Fruit fly (Drosophila melanogaster) whole organism, embryonic: Measurements from ENCODE around the gene Cka.

Experiments
- BEAF-32 ChIP-seq: fragments of 200-800 bp; sonication (Bioruptor generic); optimal IDR thresholded peaks from 3 replicates; lab custom pipeline; 2017; ENCODE audit warnings: missing biosample characterization, missing genetic modification characterization, mild to moderate bottlenecking, moderate library complexity, missing genetic modification reagents
- Blimp-1 ChIP-seq: fragments of 200-800 bp; sonication (Bioruptor generic); optimal IDR thresholded peaks from 3 replicates; lab custom pipeline; 2018; ENCODE audit warnings: missing biosample characterization, missing genetic modification characterization, mild to moderate bottlenecking, moderate library complexity, missing genetic modification reagents
- CG11093 ChIP-seq: fragments of 200-800 bp; sonication (Bioruptor generic); IDR thresholded peaks from 3 replicates; pipeline ENCODE4 v1.3.6; 2022; ENCODE audit warnings: missing biosample characterization, missing genetic modification characterization
- CG13287 ChIP-seq: fragments of 200-800 bp; sonication (Bioruptor generic); IDR thresholded peaks from 2 replicates; pipeline ENCODE4 v1.3.6; 2022; ENCODE audit warnings: missing biosample characterization, missing genetic modification characterization; ENCODE audit not compliant: partially characterized antibody
- CG14710 ChIP-seq: fragments of 200-800 bp; sonication (Bioruptor generic); optimal IDR thresholded peaks from 3 replicates; lab custom pipeline; 2019; ENCODE audit warnings: missing biosample characterization, mild to moderate bottlenecking, missing genetic modification characterization, moderate library complexity
- CG16863 ChIP-seq: fragments of 200-800 bp; sonication (Bioruptor generic); optimal IDR thresholded peaks from 3 replicates; lab custom pipeline; 2016; ENCODE audit warnings: missing biosample characterization, missing genetic modification characterization
- CG17385 ChIP-seq: fragments of 200-800 bp; sonication (Bioruptor generic); optimal IDR thresholded peaks from 3 replicates; lab custom pipeline; 2018; ENCODE audit warnings: missing biosample characterization, mild to moderate bottlenecking, missing genetic modification characterization
- CG18262 ChIP-seq: fragments of 200-800 bp; optimal IDR thresholded peaks from 3 replicates; lab custom pipeline; 2019; ENCODE audit warnings: missing biosample characterization, mild to moderate bottlenecking, missing genetic modification characterization, moderate library complexity
- CG42726 ChIP-seq: fragments of 200-800 bp; sonication (Bioruptor generic); IDR thresholded peaks from 2 replicates; pipeline ENCODE4 v1.3.6; 2022; ENCODE audit warnings: missing biosample characterization, missing genetic modification characterization; ENCODE audit not compliant: partially characterized antibody
- CG4617 ChIP-seq: fragments of 200-800 bp; sonication (Bioruptor generic); optimal IDR thresholded peaks from 3 replicates; lab custom pipeline; 2016; ENCODE audit warnings: missing biosample characterization, missing genetic modification characterization, borderline replicate concordance
- CG7928 ChIP-seq: fragments of 200-800 bp; sonication (Bioruptor generic); optimal IDR thresholded peaks from 2 replicates; lab custom pipeline; 2017; ENCODE audit warnings: missing biosample characterization, mild to moderate bottlenecking, missing genetic modification characterization
- CG8281 ChIP-seq: fragments of 200-800 bp; sonication (Bioruptor generic); optimal IDR thresholded peaks from 2 replicates; lab custom pipeline; 2018; ENCODE audit warnings: missing biosample characterization, mild to moderate bottlenecking, missing genetic modification characterization, moderate library complexity
- CG8924 ChIP-seq: fragments of 200-800 bp; optimal IDR thresholded peaks from 3 replicates; lab custom pipeline; 2019; ENCODE audit warnings: missing biosample characterization, mild to moderate bottlenecking, missing genetic modification characterization, moderate library complexity
- CG9727 ChIP-seq: fragments of 200-800 bp; sonication (Bioruptor generic); optimal IDR thresholded peaks from 3 replicates; lab custom pipeline; 2017; ENCODE audit warnings: missing biosample characterization, mild to moderate bottlenecking, missing genetic modification characterization
- CG9797 ChIP-seq: fragments of 200-800 bp; sonication (Bioruptor generic); optimal IDR thresholded peaks from 3 replicates; lab custom pipeline; 2018; ENCODE audit warnings: missing biosample characterization, mild to moderate bottlenecking, missing genetic modification characterization
- CkIIα-i1 ChIP-seq: fragments of 200-800 bp; sonication (Bioruptor generic); IDR thresholded peaks from 2 replicates; pipeline ENCODE4 v1.3.6; 2022; ENCODE audit warnings: missing biosample characterization, missing genetic modification characterization
- D ChIP-seq, 2 experiments: fragments of 200-800 bp in 1 of 2; fragments of >200 bp in 1 of 2; sonication (Bioruptor generic) in 1 of 2; optimal IDR thresholded peaks; 2 replicates in 1 of 2; 3 replicates in 1 of 2; lab custom pipeline; 2017; ENCODE audit warnings: mild to moderate bottlenecking in 1 of 2, missing biosample characterization in 1 of 2, missing genetic modification characterization in 1 of 2, missing genetic modification reagents in 1 of 2
- Deaf1 ChIP-seq: fragments of 200-800 bp; optimal IDR thresholded peaks from 3 replicates; lab custom pipeline; 2019; ENCODE audit warnings: missing biosample characterization, mild to moderate bottlenecking, missing genetic modification characterization, moderate library complexity
- Dfd ChIP-seq, 2 experiments: fragments of >200 bp; optimal IDR thresholded peaks; 2 replicates each; lab custom pipeline; 2017; ENCODE audit warnings: missing biosample characterization in 2 of 2, missing genetic modification characterization in 2 of 2
- Dref ChIP-seq: fragments of 200-800 bp; sonication (Bioruptor generic); IDR thresholded peaks from 2 replicates; pipeline ENCODE4 v1.3.6; 2022; ENCODE audit warnings: missing biosample characterization, missing genetic modification characterization
- Ets97D ChIP-seq: fragments of 200-800 bp; sonication (Bioruptor generic); optimal IDR thresholded peaks from 3 replicates; lab custom pipeline; 2016; ENCODE audit warnings: missing biosample characterization, missing genetic modification characterization
- GATAe ChIP-seq: fragments of 200-800 bp; sonication (Bioruptor generic); conservative IDR thresholded peaks from 2 replicates; pipeline ENCODE4 v1.3.6; 2022; ENCODE audit warnings: missing biosample characterization, missing genetic modification characterization
- NC2β ChIP-seq: fragments of 200-800 bp; sonication (Bioruptor generic); optimal IDR thresholded peaks from 2 replicates; lab custom pipeline; 2016; ENCODE audit warnings: missing biosample characterization, missing genetic modification characterization
- Side ChIP-seq: fragments of 200-800 bp; sonication (Bioruptor generic); optimal IDR thresholded peaks from 2 replicates; lab custom pipeline; 2016; ENCODE audit warnings: missing biosample characterization, missing genetic modification characterization
- Sin3A ChIP-seq: fragments of >200 bp; optimal IDR thresholded peaks from 2 replicates; lab custom pipeline; 2018
- Spps ChIP-seq: fragments of 200-800 bp; sonication (Bioruptor generic); optimal IDR thresholded peaks from 2 replicates; lab custom pipeline; 2018; ENCODE audit warnings: missing biosample characterization, mild to moderate bottlenecking, missing genetic modification characterization
- Taf1 ChIP-seq: fragments of 200-800 bp; sonication (Bioruptor generic); IDR thresholded peaks from 2 replicates; pipeline ENCODE4 v1.3.6; 2022; ENCODE audit warnings: missing biosample characterization, missing genetic modification characterization
- Xbp1 ChIP-seq: fragments of 200-800 bp; sonication (Bioruptor generic); optimal IDR thresholded peaks from 3 replicates; lab custom pipeline; 2016; ENCODE audit warnings: missing biosample characterization, mild to moderate bottlenecking, missing genetic modification characterization
- ato ChIP-seq: fragments of 200-800 bp; sonication (Bioruptor generic); IDR thresholded peaks from 2 replicates; pipeline ENCODE4 v1.3.6; 2022; ENCODE audit warnings: missing biosample characterization, missing genetic modification characterization; ENCODE audit not compliant: partially characterized antibody
- br ChIP-seq: fragments of >200 bp; optimal IDR thresholded peaks from 2 replicates; lab custom pipeline; 2017
- cato ChIP-seq: fragments of 200-800 bp; sonication (Bioruptor generic); optimal IDR thresholded peaks from 2 replicates; lab custom pipeline; 2016; ENCODE audit warnings: missing biosample characterization, missing genetic modification characterization, borderline replicate concordance
- dm ChIP-seq: fragments of 200-800 bp; sonication (Bioruptor generic); optimal IDR thresholded peaks from 3 replicates; lab custom pipeline; 2016; ENCODE audit warnings: missing biosample characterization, missing genetic modification characterization
- fd96Cb ChIP-seq: fragments of 200-800 bp; sonication (Bioruptor generic); optimal IDR thresholded peaks from 2 replicates; lab custom pipeline; 2018; ENCODE audit warnings: missing biosample characterization, mild to moderate bottlenecking, missing genetic modification characterization, moderate library complexity
- gcm ChIP-seq: fragments of 200-800 bp; sonication (Bioruptor generic); optimal IDR thresholded peaks from 2 replicates; lab custom pipeline; 2019; ENCODE audit warnings: missing biosample characterization, mild to moderate bottlenecking, missing genetic modification characterization, moderate library complexity
- gem ChIP-seq: fragments of 200-800 bp; sonication (Bioruptor generic); optimal IDR thresholded peaks from 2 replicates; lab custom pipeline; 2019; ENCODE audit warnings: missing biosample characterization, mild to moderate bottlenecking, missing genetic modification characterization, moderate library complexity
- grn ChIP-seq: fragments of 200-800 bp; sonication (Bioruptor generic); optimal IDR thresholded peaks from 3 replicates; lab custom pipeline; 2017; ENCODE audit warnings: missing biosample characterization, missing genetic modification characterization
- kni ChIP-seq: fragments of 200-800 bp; sonication (Bioruptor generic); optimal IDR thresholded peaks from 3 replicates; lab custom pipeline; 2017; ENCODE audit warnings: mild to moderate bottlenecking, missing biosample characterization, missing genetic modification reagents, missing genetic modification characterization
- lilli ChIP-seq: fragments of 200-800 bp; sonication (Bioruptor generic); optimal IDR thresholded peaks from 3 replicates; lab custom pipeline; 2016; ENCODE audit warnings: missing biosample characterization, missing genetic modification characterization
- onecut ChIP-seq: fragments of 200-800 bp; sonication (Bioruptor generic); IDR thresholded peaks from 2 replicates; pipeline ENCODE4 v1.3.6; 2022; ENCODE audit warnings: missing biosample characterization, missing genetic modification characterization
- otp ChIP-seq: fragments of 200-800 bp; sonication (Bioruptor generic); IDR thresholded peaks from 3 replicates; pipeline ENCODE4, ENCODE4 v1.3.6; 2022; ENCODE audit warnings: missing biosample characterization, missing genetic modification characterization
- pnt ChIP-seq: fragments of 200-800 bp; sonication (Bioruptor generic); optimal IDR thresholded peaks from 3 replicates; lab custom pipeline; 2016; ENCODE audit warnings: missing biosample characterization, missing genetic modification characterization
- pzg ChIP-seq: fragments of 200-800 bp; sonication (Bioruptor generic); optimal IDR thresholded peaks from 3 replicates; lab custom pipeline; 2018; ENCODE audit warnings: missing biosample characterization, mild to moderate bottlenecking, missing genetic modification characterization, moderate library complexity
- repo ChIP-seq: fragments of 200-800 bp; sonication (Bioruptor generic); optimal IDR thresholded peaks from 2 replicates; lab custom pipeline; 2016; ENCODE audit warnings: missing biosample characterization, missing genetic modification characterization
- slbo ChIP-seq: fragments of 200-800 bp; sonication (Bioruptor generic); IDR thresholded peaks from 2 replicates; pipeline ENCODE4 v1.3.6; 2022; ENCODE audit warnings: missing biosample characterization, missing genetic modification characterization
- tap ChIP-seq: fragments of 200-800 bp; optimal IDR thresholded peaks from 3 replicates; lab custom pipeline; 2019; ENCODE audit warnings: missing biosample characterization, mild to moderate bottlenecking, missing genetic modification characterization, moderate library complexity
- tgo ChIP-seq: fragments of 200-800 bp; sonication (Bioruptor generic); IDR thresholded peaks from 3 replicates; pipeline ENCODE4 v1.3.6; 2022; ENCODE audit warnings: missing biosample characterization, missing genetic modification characterization
- tna ChIP-seq: fragments of 200-800 bp; sonication (Bioruptor generic); IDR thresholded peaks from 2 replicates; pipeline ENCODE4 v1.3.6; 2022; ENCODE audit warnings: missing biosample characterization, missing genetic modification characterization; ENCODE audit not compliant: partially characterized antibody
- twi ChIP-seq: fragments of 200-800 bp; optimal IDR thresholded peaks from 2 replicates; lab custom pipeline; 2019; ENCODE audit warnings: missing biosample characterization, mild to moderate bottlenecking, missing genetic modification characterization, moderate library complexity
- yki ChIP-seq: fragments of >200 bp; optimal IDR thresholded peaks from 3 replicates; lab custom pipeline; 2018
- z ChIP-seq: fragments of 200-800 bp; sonication (Bioruptor generic); IDR thresholded peaks from 3 replicates; pipeline ENCODE4 v1.3.6; 2022; ENCODE audit warnings: missing biosample characterization, missing genetic modification characterization
- zf30C ChIP-seq: fragments of 200-800 bp; sonication (Bioruptor generic); optimal IDR thresholded peaks from 3 replicates; lab custom pipeline; 2018; ENCODE audit warnings: missing biosample characterization, mild to moderate bottlenecking, missing genetic modification characterization
- zfh2 ChIP-seq: fragments of 200-800 bp; sonication (Bioruptor generic); optimal IDR thresholded peaks from 2 replicates; lab custom pipeline; 2016; ENCODE audit warnings: missing biosample characterization, missing genetic modification characterization

Cka gene

dm6 chr2L:8072692-8073091 is 42.2 kb downstream of the Cka start, which contains the start of the genes MED20 and Trf (continued):
- peak; percentile 63; the same call in 1 of the 2 replicates for TF ChIP-seq CG13287
- TF ChIP-seq grn (GFP tag; lab: Kevin White, UChicago) = no peak
- TF ChIP-seq otp (GFP tag; lab: Robert Waterston, UW) = no peak
- TF ChIP-seq onecut (GFP tag; lab: Robert Waterston, UW) = no peak
- TF ChIP-seq z (GFP tag; lab: Robert Waterston, UW) = no peak; the same call in 2 of the 3 replicates
- no peak for TF ChIP-seq br
- TF ChIP-seq CG18262 (tag; lab: Kevin White, UChicago) = no peak
- no peak for TF ChIP-seq CG8281 (tag; lab: Kevin White, UChicago)
- no peak for TF ChIP-seq Dfd (GFP tag; optimal IDR thresholded peaks at IDR 0.05; lab: Kevin White, UChicago)
- TF ChIP-seq D (optimal IDR thresholded peaks at IDR 0.05; lab: Kevin White, UChicago) = no peak
- TF ChIP-seq D (GFP tag; optimal IDR thresholded peaks at IDR 0.05; lab: Kevin White, UChicago) = no peak
- TF ChIP-seq Spps (tag; lab: Kevin White, UChicago) = no peak
- peak; percentile 99 for TF ChIP-seq CG14710 (tag; lab: Kevin White, UChicago)
- TF ChIP-seq lilli (GFP tag; lab: Kevin White, UChicago) = no peak
- TF ChIP-seq CG42726 (GFP tag; lab: Robert Waterston, UW) = no peak
- no peak for TF ChIP-seq slbo (GFP tag; lab: Robert Waterston, UW)
- TF ChIP-seq Xbp1 (GFP tag; lab: Kevin White, UChicago) = no peak
- no peak for TF ChIP-seq gcm (GFP tag; lab: Kevin White, UChicago)
- no peak for TF ChIP-seq CG9727 (GFP tag; lab: Kevin White, UChicago)
- peak; percentile 7 for TF ChIP-seq Ets97D (GFP tag; lab: Kevin White, UChicago)
- TF ChIP-seq fd96Cb = no peak
- TF ChIP-seq Sin3A (lab: Kevin White, UChicago) = peak; percentile 51
- peak; percentile 28 for TF ChIP-seq BEAF-32 (GFP tag; lab: Kevin White, UChicago)
- no peak for TF ChIP-seq twi (tag; lab: Kevin White, UChicago)
- no peak for TF ChIP-seq tna (GFP tag; lab: Robert Waterston, UW)
- no peak for TF ChIP-seq Deaf1 (tag; lab: Kevin White, UChicago)
- TF ChIP-seq CG11093 (GFP tag; lab: Robert Waterston, UW) = no peak
- TF ChIP-seq gem = no peak
- TF ChIP-seq CG7928 = no peak
- TF ChIP-seq dm (GFP tag; lab: Kevin White, UChicago) = no peak
- TF ChIP-seq CG9797 (GFP tag; lab: Kevin White, UChicago) = peak; percentile 73
- no peak for TF ChIP-seq ato
- TF ChIP-seq NC2β (GFP tag; lab: Kevin White, UChicago) = no peak
- no peak for TF ChIP-seq cato (GFP tag; lab: Kevin White, UChicago)
- no peak for TF ChIP-seq Side (GFP tag; lab: Kevin White, UChicago)
- no peak for TF ChIP-seq Dref (GFP tag; lab: Robert Waterston, UW)
- no peak for TF ChIP-seq Taf1 (GFP tag; lab: Robert Waterston, UW)
- TF ChIP-seq CkIIα-i1 (GFP tag; lab: Robert Waterston, UW) = no peak
- no peak for TF ChIP-seq GATAe (GFP tag; lab: Robert Waterston, UW)
- TF ChIP-seq repo (GFP tag; lab: Kevin White, UChicago) = no peak
- TF ChIP-seq CG4617 (GFP tag; lab: Kevin White, UChicago) = peak; percentile 49
- TF ChIP-seq Blimp-1 (GFP tag; lab: Kevin White, UChicago) = no peak
- peak; percentile 12 for TF ChIP-seq CG8924 (tag; lab: Kevin White, UChicago)
- no peak for TF ChIP-seq kni (GFP tag; lab: Kevin White, UChicago)
- no peak for TF ChIP-seq pnt
- no peak for TF ChIP-seq zfh2 (GFP tag; lab: Kevin White, UChicago)
- peak; percentile 71 for TF ChIP-seq pzg (GFP tag; lab: Kevin White, UChicago)
- no peak for TF ChIP-seq CG16863 (GFP tag; lab: Kevin White, UChicago)
- TF ChIP-seq tgo (GFP tag; lab: Robert Waterston, UW) = no peak
- TF ChIP-seq zf30C (GFP tag; lab: Kevin White, UChicago) = peak; percentile 43
- no peak for TF ChIP-seq tap (tag; lab: Kevin White, UChicago)
- no peak for TF ChIP-seq yki (lab: Kevin White, UChicago)
- TF ChIP-seq CG17385 (GFP tag; lab: Kevin White, UChicago) = no peak
